Worm (Caenorhabditis elegans) whole organism, L1 larva: ENCODE measurements around the gene dnj-23.
A peak's percentile ranks its signal among the peaks of the same experiment; 100 is the strongest.

ENCODE experiments used
- C04F5.9 ChIP-seq: sonication (generic microtip); optimal IDR thresholded peaks from 2 replicates; lab custom pipeline; 2016; ENCODE audit warnings: missing genetic modification characterization, missing compliant biosample characterization
- blmp-1 ChIP-seq: fragments of 150-350 bp; optimal IDR thresholded peaks from 2 replicates; lab custom pipeline; 2014; ENCODE audit warnings: missing biosample characterization, missing genetic modification characterization
- ceh-63 ChIP-seq: fragments of 200-800 bp; sonication (Bioruptor generic); optimal IDR thresholded peaks from 2 replicates; lab custom pipeline; 2018; ENCODE audit warnings: mild to moderate bottlenecking, missing genetic modification characterization, missing compliant biosample characterization
- ceh-8 ChIP-seq: fragments of 200-800 bp; sonication (Bioruptor generic); optimal IDR thresholded peaks from 2 replicates; lab custom pipeline; 2018; ENCODE audit warnings: mild to moderate bottlenecking, missing genetic modification characterization, moderate library complexity, missing compliant biosample characterization
- ceh-82 ChIP-seq, 3 experiments: fragments of 150-350 bp in 1 of 3; sonication (generic microtip) in 2 of 3; optimal IDR thresholded peaks; 2 replicates each; lab custom pipeline; 2014 to 2017; ENCODE audit warnings: missing biosample characterization in 3 of 3, missing genetic modification characterization in 3 of 3
- ceh-90 ChIP-seq: sonication (generic microtip); optimal IDR thresholded peaks from 2 replicates; lab custom pipeline; 2016; ENCODE audit warnings: missing genetic modification characterization, missing compliant biosample characterization
- ces-1 ChIP-seq: fragments of 150-350 bp; optimal IDR thresholded peaks from 2 replicates; lab custom pipeline; 2014; ENCODE audit warnings: missing biosample characterization, missing genetic modification reagents, missing genetic modification characterization
- efl-1 ChIP-seq, 4 experiments: fragments of 150-350 bp; optimal IDR thresholded peaks in 3 of 4; peaks in 1 of 4; 1 replicate in 1 of 4; 2 replicates in 3 of 4; lab custom pipeline; 2014; ENCODE audit warnings: missing biosample characterization in 2 of 4, missing genetic modification characterization in 2 of 4, missing genetic modification reagents in 2 of 4
- efl-3 ChIP-seq: fragments of 200-800 bp; sonication (Bioruptor generic); optimal IDR thresholded peaks from 2 replicates; lab custom pipeline; 2018; ENCODE audit warnings: mild to moderate bottlenecking, missing genetic modification characterization, missing compliant biosample characterization
- ets-5 ChIP-seq: fragments of 200-800 bp; sonication (Bioruptor generic); IDR thresholded peaks from 2 replicates; pipeline ENCODE4 v1.3.6; 2022; ENCODE audit warnings: missing genetic modification characterization, missing compliant biosample characterization
- fkh-10 ChIP-seq: sonication (generic microtip); optimal IDR thresholded peaks from 2 replicates; lab custom pipeline; 2017; ENCODE audit warnings: missing biosample characterization, missing genetic modification reagents, missing genetic modification characterization
- irx-1 ChIP-seq: sonication (generic microtip); optimal IDR thresholded peaks from 2 replicates; lab custom pipeline; 2016; ENCODE audit warnings: missing genetic modification characterization, missing compliant biosample characterization
- isw-1 ChIP-seq: fragments of 200-800 bp; sonication (Bioruptor generic); IDR thresholded peaks from 2 replicates; pipeline ENCODE4 v1.3.6; 2022; ENCODE audit warnings: missing genetic modification characterization, missing compliant biosample characterization
- jun-1 ChIP-seq: fragments of 150-350 bp; optimal IDR thresholded peaks from 2 replicates; lab custom pipeline; 2014; ENCODE audit warnings: missing biosample characterization, missing genetic modification reagents, missing genetic modification characterization
- lin-14 ChIP-seq: fragments of 200-800 bp; sonication (Bioruptor generic); optimal IDR thresholded peaks from 2 replicates; lab custom pipeline; 2018; ENCODE audit warnings: mild to moderate bottlenecking, missing genetic modification characterization, moderate library complexity, missing compliant biosample characterization
- lin-35 ChIP-seq, 2 experiments: fragments of 150-350 bp; optimal IDR thresholded peaks; 2 replicates each; lab custom pipeline; 2014; ENCODE audit warnings: missing biosample characterization in 2 of 2, missing genetic modification characterization in 2 of 2, missing genetic modification reagents in 2 of 2
- lsy-2 ChIP-seq, 2 experiments: fragments of 150-350 bp; optimal IDR thresholded peaks; 2 replicates each; lab custom pipeline; 2014; ENCODE audit warnings: missing biosample characterization in 2 of 2, missing genetic modification characterization in 2 of 2
- mef-2 ChIP-seq: fragments of 150-350 bp; optimal IDR thresholded peaks from 2 replicates; lab custom pipeline; 2014; ENCODE audit warnings: missing biosample characterization, missing genetic modification characterization
- mep-1 ChIP-seq: fragments of 150-350 bp; optimal IDR thresholded peaks from 2 replicates; lab custom pipeline; 2014; ENCODE audit warnings: missing biosample characterization, missing genetic modification characterization
- nhr-19 ChIP-seq: fragments of 200-800 bp; sonication (Bioruptor generic); conservative IDR thresholded peaks from 2 replicates; pipeline ENCODE4 v1.3.6; 2022; ENCODE audit warnings: missing genetic modification characterization, missing compliant biosample characterization
- nhr-20 ChIP-seq: sonication (generic microtip); optimal IDR thresholded peaks from 2 replicates; lab custom pipeline; 2016; ENCODE audit warnings: mild to moderate bottlenecking, missing genetic modification characterization, missing compliant biosample characterization
- nhr-47 ChIP-seq: sonication (generic microtip); optimal IDR thresholded peaks from 2 replicates; lab custom pipeline; 2016; ENCODE audit warnings: mild to moderate bottlenecking, missing genetic modification characterization, moderate library complexity, missing compliant biosample characterization
- nhr-71 ChIP-seq: sonication (generic microtip); optimal IDR thresholded peaks from 2 replicates; lab custom pipeline; 2016; ENCODE audit warnings: mild to moderate bottlenecking, missing genetic modification characterization, moderate library complexity, missing compliant biosample characterization
- nhr-76 ChIP-seq: sonication (generic microtip); optimal IDR thresholded peaks from 2 replicates; lab custom pipeline; 2017; ENCODE audit warnings: missing biosample characterization, missing genetic modification characterization
- nhr-77 ChIP-seq: fragments of 150-350 bp; optimal IDR thresholded peaks from 2 replicates; lab custom pipeline; 2014; ENCODE audit warnings: missing biosample characterization, missing genetic modification characterization
- nhr-90 ChIP-seq: sonication (generic microtip); optimal IDR thresholded peaks from 2 replicates; lab custom pipeline; 2016; ENCODE audit warnings: mild to moderate bottlenecking, missing genetic modification characterization, missing compliant biosample characterization; ENCODE audit not compliant: poor library complexity
- skn-1 ChIP-seq: fragments of 150-350 bp; optimal IDR thresholded peaks from 2 replicates; lab custom pipeline; 2014; ENCODE audit warnings: missing biosample characterization, missing genetic modification characterization
- snu-23 ChIP-seq: sonication (generic microtip); optimal IDR thresholded peaks from 2 replicates; lab custom pipeline; 2016; ENCODE audit warnings: missing genetic modification characterization, missing compliant biosample characterization
- sox-4 ChIP-seq: sonication (generic microtip); optimal IDR thresholded peaks from 2 replicates; lab custom pipeline; 2016; ENCODE audit warnings: missing genetic modification characterization, missing compliant biosample characterization
- unc-62 ChIP-seq: fragments of 150-350 bp; optimal IDR thresholded peaks from 2 replicates; lab custom pipeline; 2014; ENCODE audit warnings: missing biosample characterization, missing genetic modification reagents, missing genetic modification characterization
- unc-98 ChIP-seq: fragments of 200-800 bp; sonication (Bioruptor generic); IDR thresholded peaks from 2 replicates; pipeline ENCODE4 v1.3.6; 2022; ENCODE audit warnings: missing genetic modification characterization, missing compliant biosample characterization
- ztf-4 ChIP-seq: fragments of 150-350 bp; optimal IDR thresholded peaks from 2 replicates; lab custom pipeline; 2014; ENCODE audit warnings: missing biosample characterization, missing genetic modification characterization

dnj-23 gene

ce11 chrII:9111471-9112016 lies 3.1 kb upstream of the dnj-23 start:
- no peak for TF ChIP-seq unc-62 (GFP tag; lab: Kevin White, UChicago)
- no peak for TF ChIP-seq nhr-90 (tag; lab: Kevin White, UChicago)
- peak; percentile 29 for TF ChIP-seq lin-14 (GFP tag; lab: Kevin White, UChicago)
- peak; percentile 27 for TF ChIP-seq nhr-71 (tag; lab: Kevin White, UChicago)

- TF ChIP-seq snu-23 (GFP tag; lab: Kevin White, UChicago) (peak; percentile 17), nhr-47 (peak; percentile 23), nhr-76 (no peak), ztf-4 (tag; lab: Kevin White, UChicago) (no peak), ceh-90 (tag; lab: Kevin White, UChicago) (no peak), efl-1 (optimal IDR thresholded peaks at IDR 0.05; lab: Kevin White, UChicago) (no peak), efl-1 (GFP tag; optimal IDR thresholded peaks at IDR 0.05 in 1 of 2; lab: Kevin White, UChicago) (peak in 1 of 2 experiments; percentile 53), skn-1 (tag; lab: Kevin White, UChicago) (no peak), lsy-2 (tag; optimal IDR thresholded peaks at IDR 0.05; lab: Kevin White, UChicago) (peak in 1 of 2 experiments; percentile 2), nhr-20 (tag; lab: Kevin White, UChicago) (peak; percentile 79), fkh-10 (GFP tag; lab: Kevin White, UChicago) (no peak), lin-14 (GFP tag; lab: Kevin White, UChicago) (peak; percentile 47), ceh-82 (tag; optimal IDR thresholded peaks at IDR 0.05; lab: Kevin White, UChicago) (peak in 1 of 3 experiments; percentile 18), ets-5 (GFP tag; lab: Robert Waterston, UW) (no peak)
Measured at ce11 chrII:9108905-9109551, 628 bp upstream of the dnj-23 start, which contains the start of gene T24H10.4. TSS of gene T24H10.4 (plus strand) at chrII:9109534.

- TF ChIP-seq jun-1 (tag; lab: Kevin White, UChicago) = no peak
- TF ChIP-seq ceh-63 (GFP tag; lab: Kevin White, UChicago) = no peak
- peak; percentile 43 for TF ChIP-seq lin-14 (GFP tag; lab: Kevin White, UChicago)
- no peak for TF ChIP-seq lin-35 (GFP tag; optimal IDR thresholded peaks at IDR 0.05; lab: Kevin White, UChicago)
- peak; percentile 20 for TF ChIP-seq fkh-10 (GFP tag; lab: Kevin White, UChicago)
- TF ChIP-seq isw-1 (GFP tag; lab: Robert Waterston, UW) = no peak
- TF ChIP-seq mep-1 (tag; lab: Kevin White, UChicago) = no peak
- TF ChIP-seq efl-1 (optimal IDR thresholded peaks at IDR 0.05; lab: Kevin White, UChicago) = no peak
- no peak for TF ChIP-seq efl-1 (GFP tag; optimal IDR thresholded peaks at IDR 0.05 in 1 of 2; lab: Kevin White, UChicago)
- TF ChIP-seq nhr-19 (GFP tag; lab: Robert Waterston, UW) = no peak
- TF ChIP-seq ces-1 (GFP tag; lab: Kevin White, UChicago) = peak; percentile 47
- no peak for TF ChIP-seq mef-2 (tag; lab: Kevin White, UChicago)
- TF ChIP-seq ztf-4 (tag; lab: Kevin White, UChicago) = no peak
- no peak for TF ChIP-seq ceh-8
- TF ChIP-seq nhr-77 (tag; lab: Kevin White, UChicago) = no peak
- no peak for TF ChIP-seq blmp-1
- no peak for TF ChIP-seq efl-3 (GFP tag; lab: Kevin White, UChicago)
- TF ChIP-seq, all 84 proteins: peak for 3
Measured at ce11 chrII:9107095-9107769, 1.2 kb downstream of the dnj-23 start, which contains the start of gene dyrb-1. TSS of gene dyrb-1 (minus strand) at chrII:9107145.

ce11 chrII:9100798-9101197 lies 7.6 kb downstream of the dnj-23 start, which contains the start of gene T24H10.5:
TSS of gene T24H10.5 (plus strand) at chrII:9101098.
- TF ChIP-seq unc-98 (GFP tag; lab: Robert Waterston, UW) = no peak
- no peak for TF ChIP-seq irx-1 (tag; lab: Kevin White, UChicago)
- TF ChIP-seq sox-4 (tag; lab: Kevin White, UChicago) = no peak
- no peak for TF ChIP-seq efl-1 (optimal IDR thresholded peaks at IDR 0.05; lab: Kevin White, UChicago)
- TF ChIP-seq efl-1 (GFP tag; optimal IDR thresholded peaks at IDR 0.05 in 1 of 2; lab: Kevin White, UChicago) = peak in 1 of 2 experiments; percentile 48
- TF ChIP-seq C04F5.9 = no peak
